Worm (Caenorhabditis elegans): ENCODE measurements around the gene Y42A5A.5.

DNA sequence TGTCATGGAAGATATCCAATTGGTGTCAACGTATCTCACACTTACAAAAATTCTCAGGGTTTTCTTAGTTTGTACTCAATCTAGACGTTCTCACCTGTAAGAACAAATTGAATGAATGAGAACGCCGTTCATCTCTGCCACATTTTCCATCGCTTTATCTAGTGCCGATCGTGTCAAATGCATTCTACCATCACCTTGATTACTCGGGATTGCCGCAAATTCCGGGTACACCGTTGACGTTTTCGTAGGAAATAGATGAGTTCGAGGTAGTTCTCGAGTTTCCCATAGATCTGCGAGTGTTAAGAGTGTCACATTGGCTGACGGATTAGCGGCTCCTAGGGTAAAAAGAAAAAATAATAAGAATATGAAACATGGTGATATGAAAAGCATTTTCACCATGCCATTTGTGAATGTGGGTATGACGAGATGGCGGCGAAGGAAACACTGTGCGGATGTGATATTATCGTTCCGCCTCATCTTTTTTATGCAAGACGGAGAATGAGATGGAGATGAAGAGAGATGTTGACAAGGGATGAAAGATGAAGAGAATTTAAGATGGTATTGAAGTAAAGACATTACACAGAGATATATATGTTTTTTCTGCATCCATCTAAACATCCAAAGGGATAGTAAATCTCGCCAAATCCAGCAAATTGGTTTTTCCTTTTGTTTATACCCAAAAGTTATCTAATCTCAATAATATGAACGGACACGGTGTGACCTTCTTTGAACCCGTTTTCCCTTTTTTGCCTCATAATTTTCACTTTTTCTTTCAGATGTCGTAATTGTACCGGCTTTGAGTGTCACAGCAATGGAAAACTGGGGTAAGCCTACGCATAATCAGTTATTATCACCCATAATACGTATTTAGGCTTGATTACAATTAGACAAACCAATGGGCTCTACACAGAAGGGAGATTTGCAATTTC lies 16.1 kb downstream of the Y42A5A.5 start, which contains the start of gene lact-8:
- TF ChIP-seq ceh-82 (tag; optimal IDR thresholded peaks at IDR 0.05) (no peak), nhr-237 (tag; optimal IDR thresholded peaks at IDR 0.05) (no peak), mdl-1 (tag; optimal IDR thresholded peaks at IDR 0.05) (no peak), nhr-11 (tag; optimal IDR thresholded peaks at IDR 0.05) (no peak), aly-2 (tag; optimal IDR thresholded peaks at IDR 0.05) (no peak), daf-16 (GFP tag; optimal IDR thresholded peaks at IDR 0.05) (no peak), daf-16 (tag; optimal IDR thresholded peaks at IDR 0.05) (no peak), lin-39 (tag; optimal IDR thresholded peaks at IDR 0.05) (no peak), nhr-76 (tag; optimal IDR thresholded peaks at IDR 0.05) (no peak), ceh-62 (tag; optimal IDR thresholded peaks at IDR 0.05) (no peak), nhr-25 (tag; optimal IDR thresholded peaks at IDR 0.05; ENCODE audit: borderline replicate concordance, insufficient read depth) (no peak)
